Fruit fly (Drosophila melanogaster) whole organism, embryonic: ENCODE results near the gene Jon65Aiii.

Experiments used
- Adf1 ChIP-seq: fragments of 200-800 bp; sonication (Bioruptor generic); IDR thresholded peaks from 2 replicates; pipeline ENCODE4 v1.3.6; 2022; ENCODE audit warnings: missing biosample characterization, missing genetic modification characterization
- CG10267 ChIP-seq: fragments of 200-800 bp; sonication (Bioruptor generic); optimal IDR thresholded peaks from 2 replicates; lab custom pipeline; 2018; ENCODE audit warnings: missing biosample characterization, mild to moderate bottlenecking, missing genetic modification characterization, moderate library complexity
- CG11085 ChIP-seq: fragments of 200-800 bp; sonication (Bioruptor generic); IDR thresholded peaks from 2 replicates; pipeline ENCODE4 v1.3.6; 2022; ENCODE audit warnings: missing biosample characterization, missing genetic modification characterization
- CG11560 ChIP-seq: fragments of 200-800 bp; sonication (Bioruptor generic); IDR thresholded peaks from 3 replicates; pipeline ENCODE4 v1.3.6; 2022; ENCODE audit warnings: missing biosample characterization, missing genetic modification characterization
- CG12942 ChIP-seq: fragments of 200-800 bp; sonication (Bioruptor generic); optimal IDR thresholded peaks from 3 replicates; lab custom pipeline; 2016; ENCODE audit warnings: missing biosample characterization, missing genetic modification characterization
- CG16779 ChIP-seq: fragments of 200-800 bp; sonication (Bioruptor generic); IDR thresholded peaks from 2 replicates; pipeline ENCODE4 v1.3.6; 2022; ENCODE audit warnings: missing biosample characterization, missing genetic modification characterization
- CG17612 ChIP-seq: fragments of 200-800 bp; sonication (Bioruptor generic); IDR thresholded peaks from 2 replicates; pipeline ENCODE4 v1.3.6; 2022; ENCODE audit warnings: missing biosample characterization, missing genetic modification characterization
- CG17829 ChIP-seq: fragments of 200-800 bp; optimal IDR thresholded peaks from 2 replicates; lab custom pipeline; 2019; ENCODE audit warnings: missing biosample characterization, mild to moderate bottlenecking, missing genetic modification characterization, moderate library complexity
- CG1792 ChIP-seq: fragments of 200-800 bp; sonication (Bioruptor generic); optimal IDR thresholded peaks from 2 replicates; lab custom pipeline; 2016; ENCODE audit warnings: missing biosample characterization, missing genetic modification characterization
- CG2116 ChIP-seq: fragments of 200-800 bp; sonication (Bioruptor generic); optimal IDR thresholded peaks from 3 replicates; lab custom pipeline; 2018; ENCODE audit warnings: missing biosample characterization, mild to moderate bottlenecking, missing genetic modification characterization
- CG3281 ChIP-seq: fragments of 200-800 bp; sonication (Bioruptor generic); optimal IDR thresholded peaks from 3 replicates; lab custom pipeline; 2017; ENCODE audit warnings: missing biosample characterization, mild to moderate bottlenecking, missing genetic modification characterization
- CG33213 ChIP-seq: fragments of 200-800 bp; sonication (Bioruptor generic); optimal IDR thresholded peaks from 3 replicates; lab custom pipeline; 2016; ENCODE audit warnings: missing biosample characterization, missing genetic modification characterization
- CG3407 ChIP-seq: fragments of 200-800 bp; sonication (Bioruptor generic); optimal IDR thresholded peaks from 2 replicates; lab custom pipeline; 2018; ENCODE audit warnings: missing biosample characterization, mild to moderate bottlenecking, missing genetic modification characterization
- CG3847 ChIP-seq: fragments of 200-800 bp; sonication (Bioruptor generic); IDR thresholded peaks from 2 replicates; pipeline ENCODE4 v1.3.6; 2022; ENCODE audit warnings: missing biosample characterization, missing genetic modification characterization
- CG42726 ChIP-seq: fragments of 200-800 bp; sonication (Bioruptor generic); IDR thresholded peaks from 2 replicates; pipeline ENCODE4 v1.3.6; 2022; ENCODE audit warnings: missing biosample characterization, missing genetic modification characterization; ENCODE audit not compliant: partially characterized antibody
- CG5245 ChIP-seq: fragments of 200-800 bp; sonication (Bioruptor generic); optimal IDR thresholded peaks from 3 replicates; lab custom pipeline; 2016; ENCODE audit warnings: missing biosample characterization, missing genetic modification characterization
- CG6854 ChIP-seq: fragments of 200-800 bp; sonication (Bioruptor generic); optimal IDR thresholded peaks from 3 replicates; lab custom pipeline; 2017; ENCODE audit warnings: missing biosample characterization, mild to moderate bottlenecking, missing genetic modification characterization
- Dp ChIP-seq: fragments of 200-800 bp; sonication (Bioruptor generic); optimal IDR thresholded peaks from 2 replicates; lab custom pipeline; 2018; ENCODE audit warnings: missing biosample characterization, mild to moderate bottlenecking, missing genetic modification characterization, moderate library complexity
- Drgx ChIP-seq: fragments of 200-800 bp; sonication (Bioruptor generic); IDR thresholded peaks from 2 replicates; pipeline ENCODE4 v1.3.6; 2022; ENCODE audit warnings: missing biosample characterization, missing genetic modification characterization
- Fer2 ChIP-seq: fragments of 200-800 bp; sonication (Bioruptor generic); optimal IDR thresholded peaks from 2 replicates; lab custom pipeline; 2018; ENCODE audit warnings: missing biosample characterization, mild to moderate bottlenecking, missing genetic modification characterization, moderate library complexity
- Gsc ChIP-seq: fragments of 200-800 bp; sonication (Bioruptor generic); IDR thresholded peaks from 2 replicates; pipeline ENCODE4 v1.3.6; 2022; ENCODE audit warnings: missing biosample characterization, missing genetic modification characterization
- H15 ChIP-seq: fragments of 200-800 bp; sonication (Bioruptor generic); IDR thresholded peaks from 3 replicates; pipeline ENCODE4 v1.3.6; 2022; ENCODE audit warnings: missing biosample characterization, missing genetic modification characterization
- HHEX ChIP-seq: fragments of 200-800 bp; sonication (Bioruptor generic); optimal IDR thresholded peaks from 3 replicates; lab custom pipeline; 2017; ENCODE audit warnings: missing biosample characterization, mild to moderate bottlenecking, missing genetic modification characterization, missing genetic modification reagents
- Hand ChIP-seq: fragments of 200-800 bp; sonication (Bioruptor generic); optimal IDR thresholded peaks from 2 replicates; lab custom pipeline; 2017; ENCODE audit warnings: mild to moderate bottlenecking, missing biosample characterization, missing genetic modification reagents, missing genetic modification characterization
- Lpt ChIP-seq: fragments of >200 bp; optimal IDR thresholded peaks from 2 replicates; lab custom pipeline; 2018; ENCODE audit warnings: missing biosample characterization, missing genetic modification characterization
- MBD-R2 ChIP-seq: fragments of 200-800 bp; sonication (Bioruptor generic); IDR thresholded peaks from 2 replicates; pipeline ENCODE4 v1.3.6; 2022; ENCODE audit warnings: missing biosample characterization, missing genetic modification characterization
- Max ChIP-seq: fragments of 200-800 bp; sonication (Bioruptor generic); optimal IDR thresholded peaks from 2 replicates; lab custom pipeline; 2016; ENCODE audit warnings: missing biosample characterization, mild to moderate bottlenecking, missing genetic modification characterization
- Neu2 ChIP-seq: fragments of 200-800 bp; sonication (Bioruptor generic); optimal IDR thresholded peaks from 3 replicates; lab custom pipeline; 2016; ENCODE audit warnings: missing biosample characterization, missing genetic modification characterization, borderline replicate concordance
- Nf-YA ChIP-seq: fragments of 200-800 bp; sonication (Bioruptor generic); IDR thresholded peaks from 2 replicates; pipeline ENCODE4 v1.3.6; 2022; ENCODE audit warnings: missing biosample characterization, missing genetic modification characterization
- PHDP ChIP-seq: fragments of 200-800 bp; sonication (Bioruptor generic); optimal IDR thresholded peaks from 3 replicates; lab custom pipeline; 2018; ENCODE audit warnings: missing biosample characterization, mild to moderate bottlenecking, missing genetic modification characterization, moderate library complexity
- Sin3A ChIP-seq: fragments of >200 bp; optimal IDR thresholded peaks from 2 replicates; lab custom pipeline; 2018
- ab ChIP-seq: fragments of 200-800 bp; sonication (Bioruptor generic); optimal IDR thresholded peaks from 2 replicates; lab custom pipeline; 2016; ENCODE audit warnings: missing biosample characterization, missing genetic modification characterization
- bab2 ChIP-seq: fragments of 200-800 bp; sonication (Bioruptor generic); optimal IDR thresholded peaks from 2 replicates; lab custom pipeline; 2016; ENCODE audit warnings: missing biosample characterization, missing genetic modification characterization
- bbx ChIP-seq: fragments of 200-800 bp; sonication (Bioruptor generic); IDR thresholded peaks from 2 replicates; pipeline ENCODE4 v1.3.6; 2022; ENCODE audit warnings: missing biosample characterization, missing genetic modification characterization; ENCODE audit not compliant: partially characterized antibody
- bigmax ChIP-seq: fragments of 200-800 bp; sonication (Bioruptor generic); optimal IDR thresholded peaks from 2 replicates; lab custom pipeline; 2018; ENCODE audit warnings: missing biosample characterization, mild to moderate bottlenecking, missing genetic modification characterization
- corto ChIP-seq: fragments of 200-800 bp; sonication (Bioruptor generic); optimal IDR thresholded peaks from 2 replicates; lab custom pipeline; 2016; ENCODE audit warnings: missing biosample characterization, mild to moderate bottlenecking, missing genetic modification characterization, moderate library complexity
- dmrt11E ChIP-seq: fragments of 200-800 bp; sonication (Bioruptor generic); optimal IDR thresholded peaks from 3 replicates; lab custom pipeline; 2018; ENCODE audit warnings: missing biosample characterization, mild to moderate bottlenecking, missing genetic modification characterization, moderate library complexity
- esg ChIP-seq: fragments of 200-800 bp; sonication (Bioruptor generic); conservative IDR thresholded peaks from 2 replicates; pipeline ENCODE4 v1.3.6; 2022; ENCODE audit warnings: missing biosample characterization, missing genetic modification characterization
- ftz-f1 ChIP-seq: fragments of 200-800 bp; sonication (Bioruptor generic); optimal IDR thresholded peaks from 2 replicates; lab custom pipeline; 2016; ENCODE audit warnings: missing biosample characterization, missing genetic modification characterization
- grau ChIP-seq: fragments of 200-800 bp; optimal IDR thresholded peaks from 3 replicates; lab custom pipeline; 2019; ENCODE audit warnings: missing biosample characterization, mild to moderate bottlenecking, missing genetic modification characterization, moderate library complexity
- lov ChIP-seq, 2 experiments: fragments of 200-800 bp in 1 of 2; fragments of >200 bp in 1 of 2; sonication (Bioruptor generic) in 1 of 2; IDR thresholded peaks in 1 of 2; optimal IDR thresholded peaks in 1 of 2; 2 replicates in 1 of 2; 3 replicates in 1 of 2; pipeline versions ENCODE4 v1.3.6 to Lab custom; 2017 to 2022; ENCODE audit warnings: missing biosample characterization in 1 of 2, missing genetic modification characterization in 1 of 2
- nmo ChIP-seq: fragments of 200-800 bp; sonication (Bioruptor generic); optimal IDR thresholded peaks from 2 replicates; lab custom pipeline; 2018; ENCODE audit warnings: missing biosample characterization, mild to moderate bottlenecking, missing genetic modification characterization, moderate library complexity
- p53 ChIP-seq: fragments of 200-800 bp; sonication (Bioruptor generic); optimal IDR thresholded peaks from 2 replicates; lab custom pipeline; 2016; ENCODE audit warnings: missing biosample characterization, missing genetic modification characterization
- sc ChIP-seq, 3 experiments: fragments of >200 bp in 2 of 3; fragments of 200-800 bp in 1 of 3; sonication (Bioruptor generic) in 1 of 3; optimal IDR thresholded peaks; 2 replicates in 2 of 3; 3 replicates in 1 of 3; lab custom pipeline; 2017; ENCODE audit warnings: mild to moderate bottlenecking in 1 of 3, missing biosample characterization in 1 of 3, missing genetic modification characterization in 1 of 3, missing genetic modification reagents in 1 of 3
- sima ChIP-seq: fragments of 200-800 bp; sonication (Bioruptor generic); optimal IDR thresholded peaks from 2 replicates; lab custom pipeline; 2016; ENCODE audit warnings: missing biosample characterization, missing genetic modification characterization
- slbo ChIP-seq: fragments of 200-800 bp; sonication (Bioruptor generic); IDR thresholded peaks from 2 replicates; pipeline ENCODE4 v1.3.6; 2022; ENCODE audit warnings: missing biosample characterization, missing genetic modification characterization
- sob ChIP-seq: fragments of 200-800 bp; sonication (Bioruptor generic); IDR thresholded peaks from 2 replicates; pipeline ENCODE4 v1.3.6; 2022; ENCODE audit warnings: missing biosample characterization, missing genetic modification characterization
- trem ChIP-seq: fragments of 200-800 bp; optimal IDR thresholded peaks from 3 replicates; lab custom pipeline; 2019; ENCODE audit warnings: missing biosample characterization, mild to moderate bottlenecking, missing genetic modification characterization, moderate library complexity
- zfh2 ChIP-seq: fragments of 200-800 bp; sonication (Bioruptor generic); optimal IDR thresholded peaks from 2 replicates; lab custom pipeline; 2016; ENCODE audit warnings: missing biosample characterization, missing genetic modification characterization

The Jon65Aiii gene

dm6 chr3L:6071454-6072189 is 21.1 kb downstream of the Jon65Aiii start, which contains the start of gene CG6602 (continued):
- TF ChIP-seq slbo (GFP tag; lab: Robert Waterston, UW) (peak; percentile 83), Sin3A (lab: Kevin White, UChicago) (no peak), trem (tag; lab: Kevin White, UChicago) (peak; percentile 34), CG3847 (GFP tag; lab: Robert Waterston, UW) (peak; percentile 72), CG5245 (GFP tag; lab: Kevin White, UChicago) (peak; percentile 43), CG17829 (peak; percentile 39), sima (GFP tag; lab: Kevin White, UChicago) (no peak), Adf1 (GFP tag; lab: Robert Waterston, UW) (no peak), MBD-R2 (GFP tag; lab: Robert Waterston, UW) (peak; percentile 43; the same call in 1 of the 2 replicates), CG42726 (peak; percentile 7; the same call in 1 of the 2 replicates), CG3407 (GFP tag; lab: Kevin White, UChicago) (peak; percentile 41), nmo (peak; percentile 61), H15 (GFP tag; lab: Robert Waterston, UW) (peak; percentile 83), CG1792 (GFP tag; lab: Kevin White, UChicago) (peak; percentile 39), PHDP (tag; lab: Kevin White, UChicago) (peak; percentile 60), zfh2 (GFP tag; lab: Kevin White, UChicago) (peak; percentile 38), p53 (GFP tag; lab: Kevin White, UChicago) (peak; percentile 34), Nf-YA (GFP tag; lab: Robert Waterston, UW) (peak; percentile 47; the same call in 1 of the 2 replicates), ftz-f1 (GFP tag; lab: Kevin White, UChicago) (no peak), CG11085 (GFP tag; lab: Robert Waterston, UW) (peak; percentile 87), CG11560 (tag; lab: Robert Waterston, UW) (no peak; the same call in 2 of the 3 replicates), Gsc (GFP tag; lab: Robert Waterston, UW) (no peak), Neu2 (GFP tag; lab: Kevin White, UChicago) (no peak), bbx (no peak), grau (peak; percentile 48), CG3281 (GFP tag; lab: Kevin White, UChicago) (peak; percentile 83), Hand (GFP tag; lab: Kevin White, UChicago) (no peak), CG33213 (GFP tag; lab: Kevin White, UChicago) (peak; percentile 64), Lpt (GFP tag; lab: Kevin White, UChicago) (no peak), HHEX (peak; percentile 85), Max (GFP tag; lab: Kevin White, UChicago) (peak; percentile 50), sc (optimal IDR thresholded peaks at IDR 0.05; lab: Kevin White, UChicago) (no peak), sc (GFP tag; optimal IDR thresholded peaks at IDR 0.05; lab: Kevin White, UChicago) (peak; percentile 55), sob (GFP tag; lab: Robert Waterston, UW) (peak; percentile 80), CG12942 (GFP tag; lab: Kevin White, UChicago) (peak; percentile 28), Fer2 (peak; percentile 51), CG10267 (tag; lab: Kevin White, UChicago) (peak; percentile 55), bigmax (no peak), lov (optimal IDR thresholded peaks at IDR 0.05; lab: Kevin White, UChicago) (no peak), lov (GFP tag; IDR thresholded peaks at IDR 0.05; lab: Robert Waterston, UW) (peak; percentile 68), CG6854 (GFP tag; lab: Kevin White, UChicago) (peak; percentile 35), CG2116 (GFP tag; lab: Kevin White, UChicago) (peak; percentile 46), corto (GFP tag; lab: Kevin White, UChicago) (no peak), dmrt11E (tag; lab: Kevin White, UChicago) (peak; percentile 39), Dp (GFP tag; lab: Kevin White, UChicago) (no peak), ab (GFP tag; lab: Kevin White, UChicago) (no peak), Drgx (GFP tag; lab: Robert Waterston, UW) (no peak), CG17612 (GFP tag; lab: Robert Waterston, UW) (peak; percentile 7; the same call in 1 of the 2 replicates), bab2 (GFP tag; lab: Kevin White, UChicago) (no peak), CG16779 (GFP tag; lab: Robert Waterston, UW) (no peak), esg (GFP tag; lab: Robert Waterston, UW) (peak; percentile 29; the same call in 1 of the 2 replicates)
